Worm (Caenorhabditis elegans) whole organism, L1 larva: ENCODE data around the gene F53H1.4.

Experiments
- aly-2 ChIP-seq: fragments of 150-350 bp; optimal IDR thresholded peaks from 2 replicates; lab custom pipeline; 2014; ENCODE audit warnings: missing biosample characterization, missing genetic modification characterization
- ceh-82 ChIP-seq, 3 experiments: fragments of 150-350 bp in 1 of 3; sonication (generic microtip) in 2 of 3; optimal IDR thresholded peaks; 2 replicates each; lab custom pipeline; 2014 to 2017; ENCODE audit warnings: missing biosample characterization in 3 of 3, missing genetic modification characterization in 3 of 3
- ces-1 ChIP-seq: fragments of 150-350 bp; optimal IDR thresholded peaks from 2 replicates; lab custom pipeline; 2014; ENCODE audit warnings: missing biosample characterization, missing genetic modification reagents, missing genetic modification characterization
- egl-13 ChIP-seq: sonication (generic microtip); optimal IDR thresholded peaks from 2 replicates; lab custom pipeline; 2016; ENCODE audit warnings: missing genotype, missing genetic modification reagents, missing genetic modification characterization, missing compliant biosample characterization
- egl-27 ChIP-seq, 2 experiments: fragments of 150-350 bp in 1 of 2; sonication (generic microtip); optimal IDR thresholded peaks; 3 replicates each; lab custom pipeline; 2017 to 2018; ENCODE audit warnings: missing biosample characterization in 2 of 2, missing genetic modification characterization in 2 of 2, missing genetic modification reagents in 2 of 2
- elt-2 ChIP-seq: sonication (generic microtip); optimal IDR thresholded peaks from 2 replicates; lab custom pipeline; 2016; ENCODE audit warnings: missing genetic modification characterization, mild to moderate bottlenecking, inconsistent platforms, missing compliant biosample characterization, missing genetic modification reagents
- elt-3 ChIP-seq, 6 experiments: fragments of 150-350 bp in 1 of 6; sonication (generic microtip); optimal IDR thresholded peaks; 2 replicates each; lab custom pipeline; 2017 to 2018; ENCODE audit warnings: missing biosample characterization in 6 of 6, missing genetic modification characterization in 6 of 6, inconsistent platforms in 1 of 6
- jun-1 ChIP-seq: fragments of 150-350 bp; optimal IDR thresholded peaks from 2 replicates; lab custom pipeline; 2014; ENCODE audit warnings: missing biosample characterization, missing genetic modification reagents, missing genetic modification characterization
- mdl-1 ChIP-seq, 2 experiments: fragments of 150-350 bp; optimal IDR thresholded peaks; 2 replicates each; lab custom pipeline; 2014 to 2017; ENCODE audit warnings: missing biosample characterization in 2 of 2, missing genetic modification characterization in 2 of 2, inconsistent platforms in 1 of 2
- nhr-11 ChIP-seq: fragments of 150-350 bp; optimal IDR thresholded peaks from 2 replicates; lab custom pipeline; 2014; ENCODE audit warnings: missing biosample characterization, missing genetic modification characterization
- nhr-90 ChIP-seq: sonication (generic microtip); optimal IDR thresholded peaks from 2 replicates; lab custom pipeline; 2016; ENCODE audit warnings: mild to moderate bottlenecking, missing genetic modification characterization, missing compliant biosample characterization; ENCODE audit not compliant: poor library complexity
- skn-1 ChIP-seq: fragments of 150-350 bp; optimal IDR thresholded peaks from 2 replicates; lab custom pipeline; 2014; ENCODE audit warnings: missing biosample characterization, missing genetic modification characterization
- ztf-11 ChIP-seq, 2 experiments: sonication (generic microtip); optimal IDR thresholded peaks; 2 replicates each; lab custom pipeline; 2016 to 2017; ENCODE audit warnings: missing genetic modification characterization in 2 of 2, missing biosample characterization in 1 of 2, missing compliant biosample characterization in 1 of 2

DNA sequence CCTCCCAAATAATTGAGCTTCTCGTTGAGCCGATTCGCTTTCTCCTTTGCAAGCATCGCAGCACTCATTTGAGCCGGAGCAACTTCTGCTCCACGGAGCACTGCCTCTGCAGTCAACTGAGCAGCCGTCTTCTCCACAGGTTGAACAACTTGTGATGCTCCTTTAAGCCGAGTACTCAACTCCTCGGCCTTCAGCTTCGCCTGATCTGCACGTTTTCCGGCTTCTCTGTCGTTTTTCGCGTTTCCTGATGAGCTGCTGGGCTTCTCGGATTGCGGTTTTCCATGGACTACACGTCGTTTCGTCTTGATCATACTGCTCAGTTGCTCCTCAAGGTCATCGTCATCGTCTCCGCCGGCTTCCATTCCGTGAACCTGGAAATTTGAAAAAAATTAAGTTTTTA, 11.0 kb upstream of the F53H1.4 start:
- TF ChIP-seq egl-13 (tag; lab: Kevin White, UChicago) (no peak), ces-1 (GFP tag; lab: Kevin White, UChicago) (no peak), mdl-1 (tag; optimal IDR thresholded peaks at IDR 0.05; lab: Kevin White, UChicago) (no peak), elt-3 (tag; optimal IDR thresholded peaks at IDR 0.05; lab: Kevin White, UChicago) (no peak), aly-2 (tag; lab: Kevin White, UChicago) (no peak), egl-27 (tag; optimal IDR thresholded peaks at IDR 0.05; lab: Kevin White, UChicago) (no peak), elt-2 (no peak), skn-1 (tag; lab: Kevin White, UChicago) (no peak), nhr-90 (tag; lab: Kevin White, UChicago) (no peak), jun-1 (no peak), ceh-82 (tag; optimal IDR thresholded peaks at IDR 0.05; lab: Kevin White, UChicago) (no peak), nhr-11 (tag; lab: Kevin White, UChicago) (no peak), ztf-11 (tag; optimal IDR thresholded peaks at IDR 0.05; lab: Kevin White, UChicago) (no peak)
